Worm (Caenorhabditis elegans): ENCODE measurements around the gene mltn-13.

The mltn-13 gene

DNA sequence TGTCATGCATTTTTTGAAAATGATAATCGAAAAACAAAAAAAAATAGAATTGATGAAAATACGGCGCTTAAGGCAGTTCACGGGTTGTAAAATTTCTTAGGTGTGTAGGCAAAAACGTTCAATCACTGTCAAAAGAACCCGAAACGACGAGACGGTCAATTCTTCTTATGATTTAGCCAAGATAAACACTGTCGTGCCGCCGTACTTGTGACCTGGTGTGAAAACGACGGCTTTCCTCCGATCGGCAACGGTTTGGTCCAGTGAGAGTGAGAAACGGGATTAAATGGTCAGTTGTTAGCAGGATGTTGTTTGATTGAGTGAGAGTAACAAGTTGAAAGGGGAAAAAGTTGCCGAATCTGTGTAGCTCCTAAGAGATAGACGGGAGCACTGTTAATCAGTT lies 35.9 kb upstream of the mltn-13 start:
- no peak for TF ChIP-seq ama-1 (optimal IDR thresholded peaks at IDR 0.05)
- no peak for TF ChIP-seq ets-7 (tag; optimal IDR thresholded peaks at IDR 0.05)
- no peak for TF ChIP-seq aly-1 (tag; optimal IDR thresholded peaks at IDR 0.05)
- TF ChIP-seq tbx-11 (GFP tag; IDR thresholded peaks at IDR 0.05) = no peak
- TF ChIP-seq B0310.2 (tag; optimal IDR thresholded peaks at IDR 0.05) = no peak
- TF ChIP-seq hmbx-1 (tag; optimal IDR thresholded peaks at IDR 0.05) = no peak
- no peak for TF ChIP-seq hnd-1 (tag; optimal IDR thresholded peaks at IDR 0.05)
- TF ChIP-seq F13C5.2 (tag; optimal IDR thresholded peaks at IDR 0.05) = no peak
- no peak for TF ChIP-seq hmg-4 (GFP tag; optimal IDR thresholded peaks at IDR 0.05)
- no peak for TF ChIP-seq scrt-1 (GFP tag; IDR thresholded peaks at IDR 0.05)
- TF ChIP-seq tra-4 (tag; optimal IDR thresholded peaks at IDR 0.05) = no peak
- no peak for TF ChIP-seq pes-1 (GFP tag; IDR thresholded peaks at IDR 0.05)
- TF ChIP-seq ceh-13 (GFP tag; optimal IDR thresholded peaks at IDR 0.05) = no peak
- TF ChIP-seq flt-1 (GFP tag; IDR thresholded peaks at IDR 0.05) = no peak
- no peak for TF ChIP-seq tbx-37 (GFP tag; conservative IDR thresholded peaks at IDR 0.05)
- no peak for TF ChIP-seq sea-1 (GFP tag; conservative IDR thresholded peaks at IDR 0.05)
- no peak for TF ChIP-seq ceh-36 (tag; optimal IDR thresholded peaks at IDR 0.05)

DNA sequence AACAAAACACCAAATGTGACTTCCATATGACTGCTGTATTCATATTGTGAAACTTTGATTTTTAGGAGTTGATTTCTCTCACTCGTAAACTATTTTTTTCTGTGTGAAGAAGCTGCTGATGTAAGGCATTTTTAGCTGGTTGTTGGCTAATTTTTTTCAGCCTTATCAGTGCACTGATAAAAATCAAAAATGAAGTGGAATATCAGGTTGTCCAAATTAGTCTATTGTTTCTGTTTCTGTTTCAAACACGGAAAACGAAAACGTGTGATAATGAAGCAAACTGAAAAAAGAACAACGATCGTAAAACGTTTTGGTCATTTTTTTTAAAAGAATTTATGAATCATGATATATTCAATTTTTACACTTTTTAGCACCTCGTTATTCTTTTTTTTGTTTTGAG lies 32.6 kb upstream of the mltn-13 start:
- TF ChIP-seq F13C5.2 (tag; optimal IDR thresholded peaks at IDR 0.05) (no peak), sea-1 (GFP tag; conservative IDR thresholded peaks at IDR 0.05) (no peak), pes-1 (GFP tag; IDR thresholded peaks at IDR 0.05) (no peak), hmbx-1 (tag; optimal IDR thresholded peaks at IDR 0.05) (no peak), scrt-1 (GFP tag; IDR thresholded peaks at IDR 0.05) (no peak), hmg-4 (GFP tag; optimal IDR thresholded peaks at IDR 0.05) (no peak), tbx-37 (GFP tag; conservative IDR thresholded peaks at IDR 0.05) (no peak), ets-7 (tag; optimal IDR thresholded peaks at IDR 0.05) (no peak), hnd-1 (tag; optimal IDR thresholded peaks at IDR 0.05) (no peak)

DNA sequence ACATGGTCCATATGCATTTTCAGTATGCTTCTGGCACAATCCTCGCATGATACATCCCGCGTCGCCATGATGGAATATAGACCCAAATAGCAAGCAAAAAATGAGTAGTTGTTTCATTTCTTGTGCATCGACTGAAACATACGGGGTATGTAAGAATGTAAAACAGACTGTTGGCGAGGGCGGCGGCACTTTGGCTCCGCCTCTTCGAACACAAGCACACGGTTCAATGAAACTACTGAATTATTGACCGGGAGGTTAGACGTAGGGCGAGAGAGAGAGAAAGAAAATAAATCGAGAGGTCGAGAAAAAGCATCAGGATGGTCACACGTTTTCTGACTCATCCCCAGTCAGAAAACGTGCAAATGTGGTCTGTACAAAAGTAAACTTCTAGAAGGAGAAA lies 31.8 kb upstream of the mltn-13 start:
- TF ChIP-seq ama-1 (optimal IDR thresholded peaks at IDR 0.05) = no peak
- no peak for TF ChIP-seq ceh-13 (GFP tag; optimal IDR thresholded peaks at IDR 0.05)
- no peak for TF ChIP-seq ceh-36 (tag; optimal IDR thresholded peaks at IDR 0.05)
- no peak for TF ChIP-seq ets-7 (tag; optimal IDR thresholded peaks at IDR 0.05)
- TF ChIP-seq hmg-4 (GFP tag; optimal IDR thresholded peaks at IDR 0.05) = no peak
- TF ChIP-seq hmbx-1 (tag; optimal IDR thresholded peaks at IDR 0.05) = no peak
- no peak for TF ChIP-seq tra-4 (tag; optimal IDR thresholded peaks at IDR 0.05)
- TF ChIP-seq sea-1 (GFP tag; conservative IDR thresholded peaks at IDR 0.05) = no peak
- TF ChIP-seq tbx-11 (GFP tag; IDR thresholded peaks at IDR 0.05) = no peak
- no peak for TF ChIP-seq scrt-1 (GFP tag; IDR thresholded peaks at IDR 0.05)
- TF ChIP-seq flt-1 (GFP tag; IDR thresholded peaks at IDR 0.05) = no peak
- TF ChIP-seq tbx-37 (GFP tag; conservative IDR thresholded peaks at IDR 0.05) = no peak
- TF ChIP-seq hnd-1 (tag; optimal IDR thresholded peaks at IDR 0.05) = no peak
- no peak for TF ChIP-seq F13C5.2 (tag; optimal IDR thresholded peaks at IDR 0.05)
- no peak for TF ChIP-seq aly-1 (tag; optimal IDR thresholded peaks at IDR 0.05)
- TF ChIP-seq B0310.2 (tag; optimal IDR thresholded peaks at IDR 0.05) = no peak
- TF ChIP-seq pes-1 (GFP tag; IDR thresholded peaks at IDR 0.05) = no peak

DNA sequence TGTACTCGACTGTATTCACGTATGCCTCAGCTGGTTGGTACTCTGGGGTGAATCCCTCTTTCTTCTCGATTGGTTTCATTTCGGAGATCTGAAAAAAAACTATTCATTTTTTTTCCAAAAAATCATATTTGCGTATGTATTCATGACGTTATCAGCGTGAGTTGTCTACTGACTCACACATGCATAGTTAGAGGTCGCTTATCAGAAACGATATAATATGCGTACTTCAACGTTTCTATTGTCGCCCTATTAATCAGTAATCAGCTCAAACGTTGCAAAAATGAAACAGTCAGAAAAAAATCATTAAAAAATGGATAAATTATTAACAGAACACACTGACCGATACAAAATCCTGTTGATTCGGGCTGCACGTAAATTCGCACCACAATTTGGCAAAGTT lies 30.3 kb upstream of the mltn-13 start:
- TF ChIP-seq F13C5.2 (tag; optimal IDR thresholded peaks at IDR 0.05) (no peak), ets-7 (tag; optimal IDR thresholded peaks at IDR 0.05) (no peak), tbx-11 (GFP tag; IDR thresholded peaks at IDR 0.05) (no peak), ceh-36 (tag; optimal IDR thresholded peaks at IDR 0.05) (no peak), hmg-4 (GFP tag; optimal IDR thresholded peaks at IDR 0.05) (no peak), pes-1 (GFP tag; IDR thresholded peaks at IDR 0.05) (no peak), aly-1 (tag; optimal IDR thresholded peaks at IDR 0.05) (no peak), hmbx-1 (tag; optimal IDR thresholded peaks at IDR 0.05) (no peak), scrt-1 (GFP tag; IDR thresholded peaks at IDR 0.05) (no peak), flt-1 (GFP tag; IDR thresholded peaks at IDR 0.05) (no peak), ama-1 (optimal IDR thresholded peaks at IDR 0.05) (no peak), tra-4 (tag; optimal IDR thresholded peaks at IDR 0.05) (no peak), hnd-1 (tag; optimal IDR thresholded peaks at IDR 0.05) (no peak), ceh-13 (GFP tag; optimal IDR thresholded peaks at IDR 0.05) (no peak)

DNA sequence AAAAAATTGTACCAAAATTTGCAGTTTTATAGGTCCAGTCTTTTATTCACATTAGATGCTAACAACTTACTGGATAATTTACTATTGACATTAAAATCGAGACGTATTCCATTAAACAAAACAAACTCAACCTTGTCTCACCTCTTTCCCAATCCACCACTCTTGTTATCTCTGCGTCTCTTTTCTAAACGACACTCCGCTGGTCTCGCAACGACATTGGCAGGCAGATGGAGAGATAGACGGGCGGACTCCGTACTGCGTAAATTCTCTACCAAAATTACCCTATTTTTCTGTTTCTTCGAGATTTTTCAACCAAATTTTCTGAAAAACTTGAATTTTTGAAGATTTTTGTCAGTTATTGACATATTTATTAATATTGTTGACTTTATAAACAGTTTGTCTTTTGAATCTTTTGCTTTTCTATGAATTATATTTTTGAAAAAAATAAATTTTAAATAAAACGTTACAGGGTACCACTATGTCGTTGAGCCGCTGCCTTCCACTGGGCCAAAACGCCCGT lies 21.2 kb upstream of the mltn-13 start, which contains the start of gene asb-2:
asb-2 (plus strand) TSS at position 470 of the 520 bp plus-strand sequence.
- TF ChIP-seq F13C5.2 (tag; optimal IDR thresholded peaks at IDR 0.05) (peak; percentile 42), ets-7 (tag; optimal IDR thresholded peaks at IDR 0.05) (no peak)

DNA sequence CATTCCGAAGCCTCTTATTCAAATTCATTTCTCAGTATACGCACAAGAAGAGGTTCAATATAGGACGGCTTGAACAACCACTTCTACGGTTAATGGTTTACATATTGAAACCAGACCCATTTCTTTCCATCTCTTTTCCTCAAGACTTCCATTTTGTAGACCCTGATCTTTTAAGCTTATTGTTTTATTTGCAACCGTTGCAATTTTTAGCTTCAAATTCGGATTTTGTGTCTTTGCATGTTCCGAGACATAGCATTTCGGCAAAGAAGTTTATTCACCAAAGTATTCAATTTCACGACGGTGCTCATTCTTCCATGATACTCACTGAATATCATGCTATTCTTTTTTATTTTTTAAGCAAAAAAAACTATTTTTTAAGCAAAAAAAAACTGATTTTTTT lies 18.0 kb upstream of the mltn-13 start, which contains the start of gene nmur-3:
nmur-3 (plus strand) TSS at position 301 of the 400 bp plus-strand sequence.
- TF ChIP-seq ceh-13 (GFP tag; optimal IDR thresholded peaks at IDR 0.05) (no peak), scrt-1 (GFP tag; IDR thresholded peaks at IDR 0.05) (no peak), hnd-1 (tag; optimal IDR thresholded peaks at IDR 0.05) (no peak), ceh-36 (tag; optimal IDR thresholded peaks at IDR 0.05) (no peak), tbx-37 (GFP tag; conservative IDR thresholded peaks at IDR 0.05) (no peak), pes-1 (GFP tag; IDR thresholded peaks at IDR 0.05) (no peak), aly-1 (tag; optimal IDR thresholded peaks at IDR 0.05) (no peak), sea-1 (GFP tag; conservative IDR thresholded peaks at IDR 0.05) (no peak), tra-4 (tag; optimal IDR thresholded peaks at IDR 0.05) (no peak), ama-1 (optimal IDR thresholded peaks at IDR 0.05) (no peak), tbx-11 (GFP tag; IDR thresholded peaks at IDR 0.05) (no peak), hmbx-1 (tag; optimal IDR thresholded peaks at IDR 0.05) (no peak), flt-1 (GFP tag; IDR thresholded peaks at IDR 0.05) (no peak), ets-7 (tag; optimal IDR thresholded peaks at IDR 0.05) (no peak)

DNA sequence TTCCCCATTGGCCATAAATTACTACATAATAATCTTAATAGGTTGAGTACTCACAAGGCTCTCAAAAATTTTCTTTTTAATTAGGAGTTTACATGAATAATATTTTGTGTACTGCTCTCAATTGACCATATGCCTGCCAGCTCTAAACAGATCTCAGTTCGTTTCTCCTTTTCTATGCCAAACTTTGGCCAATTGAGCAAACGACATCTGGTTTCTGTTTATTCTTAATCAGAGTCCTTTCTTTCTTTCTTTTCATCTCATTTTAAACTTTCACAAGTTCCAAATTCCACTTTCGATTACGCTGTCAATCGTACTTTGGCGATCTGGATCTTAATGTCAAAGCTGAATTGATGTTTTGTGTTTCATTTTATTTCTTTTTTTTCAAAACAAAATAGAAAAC lies 16.2 kb upstream of the mltn-13 start:
- TF ChIP-seq tra-4 (tag; optimal IDR thresholded peaks at IDR 0.05) (no peak), hmbx-1 (tag; optimal IDR thresholded peaks at IDR 0.05) (no peak), pes-1 (GFP tag; IDR thresholded peaks at IDR 0.05) (no peak), flt-1 (GFP tag; IDR thresholded peaks at IDR 0.05) (no peak), aly-1 (tag; optimal IDR thresholded peaks at IDR 0.05) (no peak), sea-1 (GFP tag; conservative IDR thresholded peaks at IDR 0.05) (no peak), tbx-37 (GFP tag; conservative IDR thresholded peaks at IDR 0.05) (no peak), hnd-1 (tag; optimal IDR thresholded peaks at IDR 0.05) (no peak), tbx-11 (GFP tag; IDR thresholded peaks at IDR 0.05) (no peak), ceh-36 (tag; optimal IDR thresholded peaks at IDR 0.05) (no peak)

Data from whole organism, early embryonic.